Fruit fly (Drosophila melanogaster) ovary, adult (tissue): ENCODE data around the gene CG9389.

Experiments used
- CG17801 ChIP-seq: fragments of 200-800 bp; optimal IDR thresholded peaks from 2 replicates; lab custom pipeline; 2019; ENCODE audit warnings: missing biosample characterization, mild to moderate bottlenecking, missing genetic modification characterization, moderate library complexity; ENCODE audit not compliant: partially characterized antibody

Gene CG9389

DNA sequence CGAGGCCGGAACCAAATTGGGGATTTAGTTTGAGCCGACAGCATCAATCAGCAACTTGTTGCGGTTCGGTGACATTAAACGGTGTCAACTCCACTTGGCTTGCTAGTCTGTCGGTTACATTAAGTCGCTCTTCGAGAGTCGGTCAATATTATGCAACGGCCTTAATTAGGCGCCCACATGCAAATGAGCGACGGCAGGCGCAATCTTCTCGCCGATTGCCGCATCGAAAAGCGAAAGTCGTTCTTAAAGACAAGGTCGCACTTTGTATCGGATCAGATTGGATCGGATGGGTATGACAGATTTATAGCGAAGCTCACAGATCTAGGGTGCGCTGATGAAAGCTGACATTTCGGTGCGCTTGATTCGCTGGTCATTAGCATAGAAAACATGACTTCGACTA lies 20.7 kb upstream of the CG9389 start:
- no peak for TF ChIP-seq CG17801 (GFP tag; lab: Kevin White, UChicago)

DNA sequence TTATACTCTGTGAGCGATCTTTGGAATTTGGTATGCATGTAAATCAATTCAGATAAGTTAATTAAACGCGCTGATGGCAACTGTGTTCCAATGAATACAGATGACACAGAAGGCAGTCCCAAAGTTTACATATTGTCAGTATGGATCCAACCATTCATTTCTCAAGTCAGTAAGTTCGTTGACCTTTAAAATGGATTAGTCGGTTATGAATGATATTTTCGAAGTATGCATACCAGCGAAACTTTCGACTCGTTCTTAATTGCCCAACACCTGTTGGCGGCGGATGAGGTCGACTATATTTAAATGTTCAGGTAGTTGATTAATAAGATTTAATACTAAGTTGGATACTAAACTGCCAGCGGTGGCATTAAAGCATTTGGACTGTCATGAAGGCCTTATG lies 20.0 kb upstream of the CG9389 start:
- TF ChIP-seq CG17801 (GFP tag; lab: Kevin White, UChicago) = no peak

DNA sequence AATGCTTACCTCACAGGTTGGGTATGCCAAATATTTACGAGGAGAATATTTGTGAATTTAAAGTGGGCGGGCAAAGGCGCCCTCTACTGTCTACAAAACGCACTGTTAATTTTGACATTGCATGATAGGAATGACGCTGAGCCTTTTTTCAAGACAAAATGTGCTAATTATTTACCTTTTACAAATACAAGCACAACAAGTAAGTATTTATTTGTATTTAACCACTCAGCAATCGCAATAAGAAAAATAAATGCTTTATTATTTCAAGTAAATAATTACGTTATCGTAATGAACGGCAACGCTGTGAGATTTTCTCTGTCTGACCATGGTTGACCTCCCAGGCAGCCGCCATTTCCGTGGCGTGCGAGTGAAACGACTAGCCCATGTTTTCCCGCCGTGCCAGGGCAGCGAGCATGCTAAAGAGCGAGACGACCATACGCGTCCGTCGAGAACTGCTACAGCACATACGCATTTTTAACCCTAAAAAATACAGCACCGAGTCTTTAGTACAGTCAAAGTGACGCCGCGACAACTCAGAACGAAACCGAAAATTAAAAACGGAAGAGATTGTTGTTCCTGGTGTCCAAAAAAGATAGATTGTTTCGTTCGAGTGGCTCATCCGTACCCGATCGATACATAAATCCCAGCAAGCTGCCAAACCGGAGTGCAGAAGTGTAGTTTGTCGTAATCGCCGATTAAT lies 15.4 kb upstream of the CG9389 start, which contains the start of the genes CG12974 and pzg:
TSS of gene CG12974 (minus strand) at position 324 of the 700 bp plus-strand sequence.
TSS of gene pzg (plus strand) at position 461 of the 700 bp plus-strand sequence.
- peak; percentile 89 for TF ChIP-seq CG17801 (GFP tag; lab: Kevin White, UChicago)

DNA sequence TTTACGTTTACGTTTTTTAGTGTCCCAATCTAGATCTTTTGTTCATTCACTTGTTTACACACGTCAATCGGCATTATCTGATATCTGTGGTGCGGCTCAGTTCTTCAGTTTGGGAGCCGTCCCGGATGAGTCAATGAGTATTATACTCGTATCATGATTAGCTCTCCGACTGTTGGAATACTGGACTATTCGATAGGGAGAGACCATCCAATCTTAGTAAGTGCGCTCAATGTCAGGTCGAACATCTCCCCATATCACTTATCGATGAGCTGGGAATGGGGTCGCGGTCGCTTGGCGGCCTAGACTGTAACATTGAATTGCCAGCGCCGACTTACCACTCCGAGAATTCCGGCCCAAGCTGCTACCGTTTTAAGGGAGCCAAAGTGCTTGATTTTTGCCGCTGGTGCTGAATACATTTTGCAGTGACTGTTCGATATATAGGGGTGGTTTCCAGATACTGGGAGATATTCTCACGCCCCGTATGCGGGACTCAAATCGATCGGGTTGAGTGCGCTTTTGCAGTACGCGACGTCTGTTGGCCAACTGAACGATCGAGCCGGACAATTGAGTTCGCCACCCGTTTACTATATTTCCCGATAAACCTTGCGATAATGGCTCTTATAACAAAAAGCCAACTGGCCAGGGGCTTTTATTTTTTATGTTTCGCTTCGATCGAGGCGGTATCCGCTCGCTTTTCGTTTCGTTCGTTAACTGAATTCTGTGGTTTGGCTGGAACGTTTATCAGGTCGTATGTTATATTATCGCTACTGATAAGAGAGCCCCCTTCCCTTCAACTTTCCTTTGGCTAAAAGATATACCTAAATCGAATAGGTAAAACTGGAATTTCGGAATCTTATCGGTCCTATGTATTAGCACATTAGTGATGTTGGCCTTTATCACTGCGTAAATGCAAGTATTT lies 14.6 kb upstream of the CG9389 start:
- no peak for TF ChIP-seq CG17801 (GFP tag; lab: Kevin White, UChicago)

DNA sequence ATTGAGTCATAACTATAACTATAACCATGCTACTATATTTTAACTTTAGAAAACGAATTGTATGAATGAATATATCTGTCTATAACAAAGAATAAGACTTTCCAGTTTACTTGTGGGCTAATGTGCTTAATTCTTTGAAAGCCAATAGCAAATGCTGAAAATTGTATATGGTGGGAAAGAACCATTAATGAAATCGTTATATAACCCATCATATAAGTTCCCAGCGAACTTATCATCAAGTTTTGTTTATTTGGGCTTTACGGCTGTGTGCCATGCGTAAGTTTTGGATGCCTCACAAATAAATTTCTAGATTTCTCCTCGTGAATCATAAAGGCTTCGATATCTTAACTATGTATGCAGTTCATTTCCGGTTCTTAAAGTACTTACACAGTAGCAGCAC lies 13.4 kb upstream of the CG9389 start:
- TF ChIP-seq CG17801 (GFP tag; lab: Kevin White, UChicago) = no peak

DNA sequence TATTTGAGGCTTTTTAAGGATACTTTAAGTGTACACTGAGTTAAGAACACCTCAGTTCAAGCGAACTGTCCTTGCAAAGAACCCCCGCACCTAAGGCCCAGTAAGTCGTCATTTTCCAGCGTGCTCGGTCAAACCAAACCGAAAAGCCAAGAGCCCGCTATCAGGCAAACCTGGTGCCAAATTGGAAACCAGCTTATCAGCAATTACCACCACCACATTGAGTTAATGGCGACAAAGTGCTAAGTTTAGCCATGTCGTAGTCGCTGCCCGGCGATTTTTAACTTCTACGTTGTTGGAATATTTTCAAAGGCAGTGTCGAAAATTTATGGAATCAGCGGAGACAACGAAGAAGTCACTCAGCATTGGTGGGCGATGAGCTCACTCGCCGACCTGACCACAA lies 12.4 kb upstream of the CG9389 start:
- TF ChIP-seq CG17801 (GFP tag; lab: Kevin White, UChicago) = no peak

DNA sequence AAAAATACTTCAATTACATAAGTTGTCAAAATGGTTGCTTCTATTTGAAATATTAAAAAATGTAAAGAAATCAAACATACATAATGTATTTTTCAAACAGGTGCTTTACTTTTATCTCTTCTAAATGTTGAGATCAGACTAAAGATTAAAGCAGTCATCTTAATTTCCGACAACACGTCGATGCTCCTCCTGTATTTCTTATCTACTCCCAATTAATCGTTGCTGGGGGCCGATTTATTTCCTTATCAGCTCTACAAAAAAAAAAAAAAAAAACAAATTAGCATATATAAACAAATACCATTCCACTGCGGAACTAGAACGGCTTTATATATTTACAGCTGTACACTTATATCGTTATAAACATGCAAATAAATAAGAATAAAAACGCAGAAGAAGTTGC lies 11.3 kb upstream of the CG9389 start:
- TF ChIP-seq CG17801 (GFP tag; lab: Kevin White, UChicago) = no peak

DNA sequence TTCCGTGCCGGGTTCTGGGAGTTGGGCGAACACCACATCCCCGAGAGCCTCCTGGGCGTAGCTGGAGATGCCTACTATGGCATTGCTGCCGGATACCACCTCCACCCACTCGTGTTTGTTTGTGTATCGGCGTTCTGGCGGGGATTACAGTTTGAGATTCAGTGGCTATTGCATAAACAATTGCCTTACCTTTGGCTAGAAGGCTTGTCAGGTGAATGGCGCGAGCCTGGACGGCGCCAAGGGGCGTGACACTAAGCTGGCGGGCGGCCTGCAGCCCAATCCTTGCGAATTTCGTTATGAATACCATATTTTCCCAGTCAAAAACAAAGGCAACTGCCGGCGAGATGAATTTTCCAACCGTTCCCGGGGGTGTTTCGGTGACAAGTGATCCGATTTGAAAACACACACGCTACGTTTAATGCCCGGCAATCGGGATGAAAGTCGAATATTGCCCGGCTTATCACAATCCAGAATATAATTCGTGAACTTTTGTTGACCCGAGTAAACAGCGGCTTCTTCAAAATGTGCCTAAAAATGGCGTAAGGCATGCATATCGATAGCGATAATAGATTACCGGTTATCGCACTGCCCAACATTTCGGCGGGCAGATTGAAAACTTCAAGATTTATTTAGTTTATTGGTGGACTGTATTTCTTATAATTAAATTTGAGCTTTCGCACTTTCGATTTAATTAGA lies 10.8 kb upstream of the CG9389 start, which contains the start of gene ppl:
TSS of gene ppl (minus strand) at position 511 of the 696 bp plus-strand sequence.
- TF ChIP-seq CG17801 (GFP tag; lab: Kevin White, UChicago) = no peak

DNA sequence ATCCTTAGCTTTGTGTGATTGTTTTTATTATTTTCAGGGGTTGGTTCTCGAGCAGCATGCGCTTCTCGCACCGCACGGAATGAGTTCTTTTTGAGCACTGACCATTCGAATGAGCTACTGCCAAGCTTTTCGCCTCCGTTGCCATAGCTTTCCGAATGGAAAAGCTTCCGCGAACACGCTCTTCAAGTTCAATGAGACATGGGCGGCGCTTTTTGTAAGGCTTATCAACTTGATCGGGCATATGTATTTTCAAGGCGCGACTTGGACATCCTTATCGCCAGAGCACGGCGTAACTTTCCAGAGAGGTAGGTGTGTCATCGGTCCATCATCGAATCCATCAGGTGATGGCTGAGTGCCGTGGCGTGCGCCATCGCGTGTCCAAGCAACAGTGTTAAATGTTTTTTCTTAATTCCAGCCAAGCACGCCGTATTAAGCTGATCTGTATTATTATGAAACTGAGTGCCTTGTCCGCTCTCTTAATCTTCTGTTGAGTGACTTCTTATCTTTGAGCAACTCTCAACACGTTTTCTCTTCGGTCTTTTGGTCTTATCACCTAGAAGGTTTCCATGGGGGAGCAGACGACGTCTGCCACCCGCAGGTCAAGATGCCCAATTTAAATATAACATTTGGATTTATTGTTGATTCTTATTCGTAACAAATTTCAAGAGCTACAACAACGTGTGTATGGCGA lies 9.6 kb upstream of the CG9389 start, which contains the start of gene AcCoAS:
TSS of gene AcCoAS (minus strand) at position 368 of the 691 bp plus-strand sequence.
- peak; percentile 82 for TF ChIP-seq CG17801 (GFP tag; lab: Kevin White, UChicago)

DNA sequence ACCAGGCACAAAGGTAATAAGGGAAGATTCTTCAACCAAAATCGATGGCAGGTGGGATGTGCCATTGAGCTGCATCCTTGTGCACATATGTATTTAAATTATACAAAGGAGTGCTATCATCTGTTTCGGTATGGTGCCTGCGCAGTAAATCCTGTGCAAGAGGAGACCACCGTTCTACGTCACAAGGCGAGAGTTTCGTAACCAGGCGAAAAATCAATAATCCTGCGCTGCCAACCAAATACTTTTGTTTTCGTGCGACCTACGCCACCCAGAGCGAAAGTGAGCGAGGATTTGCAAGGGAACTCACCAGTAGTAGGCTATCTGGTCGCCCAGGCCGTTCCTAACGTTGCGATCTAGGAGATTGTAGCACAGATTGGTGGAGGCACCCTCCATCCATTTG lies 8.8 kb upstream of the CG9389 start:
- TF ChIP-seq CG17801 (GFP tag; lab: Kevin White, UChicago) = no peak

DNA sequence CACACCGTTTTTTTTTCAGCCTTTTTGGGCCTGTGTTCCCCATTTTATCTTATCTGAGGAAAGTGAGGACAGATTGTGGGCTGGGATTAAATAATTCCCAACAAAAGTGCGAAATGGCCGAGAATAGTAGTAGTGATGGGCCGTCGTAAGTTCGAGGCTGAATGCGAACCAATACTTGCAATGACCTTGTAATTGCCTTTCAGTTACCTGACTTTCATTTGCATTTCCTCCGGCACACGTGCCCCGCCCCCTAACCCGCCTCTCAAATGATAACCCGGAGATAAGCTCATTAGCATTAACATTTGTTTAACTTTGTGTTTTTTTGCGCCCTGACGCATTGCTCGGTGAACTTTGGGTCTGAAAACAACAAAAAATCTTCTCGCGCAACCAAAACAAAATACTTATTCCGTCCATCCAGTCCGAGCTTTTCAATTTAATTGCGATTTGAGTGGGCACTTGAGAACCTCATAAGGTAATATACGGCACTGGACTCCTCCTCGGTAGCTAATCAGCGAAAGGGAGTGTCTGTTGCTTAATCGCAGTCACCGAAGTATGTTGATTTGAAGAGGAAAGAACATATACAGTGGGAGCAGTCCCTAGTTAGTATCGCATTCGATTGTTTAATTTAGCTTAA lies 7.6 kb upstream of the CG9389 start:
- TF ChIP-seq CG17801 (GFP tag; lab: Kevin White, UChicago) = no peak

DNA sequence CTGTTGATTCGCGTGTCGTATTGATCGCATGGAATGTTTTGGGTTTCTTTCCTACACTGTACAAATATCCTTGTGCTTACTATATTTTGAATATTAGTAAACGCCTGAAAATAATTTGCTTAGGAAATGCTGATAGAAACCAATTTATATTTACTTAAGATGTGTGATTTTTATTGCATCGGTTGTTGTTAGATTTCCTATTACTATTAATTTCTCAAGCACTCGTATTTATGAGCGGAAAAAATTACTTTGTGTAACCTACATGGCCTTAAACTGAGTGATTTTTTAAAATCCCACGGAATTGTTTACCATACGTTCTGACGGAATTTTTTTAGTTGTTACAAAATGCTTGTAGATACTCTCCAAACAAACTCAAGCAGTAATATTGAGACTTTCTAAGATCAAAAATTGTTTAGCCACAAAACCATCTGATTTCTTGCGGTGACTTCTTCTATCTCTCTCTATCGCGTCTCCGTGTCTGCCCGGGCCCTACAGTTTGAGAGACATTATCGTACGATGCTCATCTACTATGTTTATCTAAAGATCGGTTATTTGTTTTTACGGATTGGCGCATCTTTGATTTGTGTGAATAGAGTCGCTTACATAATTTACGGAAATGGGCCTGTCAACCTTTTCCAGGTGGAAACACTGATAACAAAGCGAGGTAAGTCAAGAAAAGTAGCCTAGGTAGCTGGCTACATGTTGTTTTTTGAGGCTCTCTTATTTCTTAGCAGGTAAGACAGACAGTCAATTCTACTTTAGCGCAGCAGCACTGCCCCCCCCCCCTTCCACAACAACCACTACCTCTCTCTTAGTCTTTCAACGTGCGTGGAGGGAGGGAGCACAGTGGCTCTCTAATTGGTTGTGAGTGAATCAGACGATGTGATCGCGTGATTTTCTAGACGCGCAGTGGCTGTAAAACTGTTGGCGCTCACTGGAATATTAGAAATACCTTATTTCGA lies 6.2 kb upstream of the CG9389 start:
- peak; percentile 78 for TF ChIP-seq CG17801 (GFP tag; lab: Kevin White, UChicago)

DNA sequence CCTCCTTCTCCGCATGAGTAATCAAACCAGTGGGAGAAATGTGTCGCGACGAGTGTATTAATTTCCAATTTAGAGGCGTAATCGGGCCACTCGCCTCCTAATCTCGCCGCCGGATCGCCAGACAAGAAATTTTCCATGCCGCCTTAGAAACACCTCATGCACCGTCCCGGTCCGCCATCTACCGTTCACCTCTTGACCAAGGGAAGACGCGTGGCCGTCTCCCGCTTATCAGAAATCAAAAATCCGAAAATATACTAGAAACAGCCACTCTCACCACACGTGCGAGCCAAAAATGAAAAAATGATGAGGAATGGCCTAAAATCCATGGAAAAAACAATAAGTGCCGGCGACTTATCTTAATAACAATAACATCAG lies 5.5 kb upstream of the CG9389 start:
- TF ChIP-seq CG17801 (GFP tag; lab: Kevin White, UChicago) = no peak
